Fruit fly (Drosophila melanogaster) S2 (cell line): ENCODE results near the gene CG7910.

ENCODE experiments used
- CG8478 ChIP-seq: fragments of >200 bp; optimal IDR thresholded peaks from 2 replicates; lab custom pipeline; 2018
- CTCF ChIP-seq, 2 experiments: fragments of >200 bp; optimal IDR thresholded peaks; 2 replicates each; lab custom pipeline; 2018

DNA sequence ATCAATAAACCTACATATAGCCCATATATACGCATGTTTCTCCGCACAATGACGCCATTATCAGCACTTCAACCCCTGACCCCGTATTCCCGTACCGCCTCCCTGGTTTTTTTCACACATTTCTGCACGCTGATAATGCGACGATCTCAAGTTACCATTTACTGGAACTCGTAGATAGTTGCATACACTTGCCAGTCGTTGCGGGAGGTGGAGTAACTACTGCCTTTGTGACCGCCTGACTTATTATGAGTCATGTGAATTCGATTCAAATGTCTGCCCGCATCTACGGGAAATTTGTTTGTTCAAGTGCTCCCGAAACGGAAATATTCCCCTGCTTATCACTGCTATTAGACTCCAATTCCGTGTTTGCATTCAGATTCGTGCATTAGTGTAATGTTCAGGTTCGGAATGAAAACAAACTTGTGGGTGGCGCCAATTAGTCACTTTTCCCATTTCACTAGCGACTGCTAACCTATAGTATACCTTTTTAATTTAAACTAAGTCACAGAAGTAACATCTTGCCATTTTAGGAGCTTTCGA is 40.2 kb downstream of the CG7910 start:
- TF ChIP-seq CG8478 (no peak), CTCF (optimal IDR thresholded peaks at IDR 0.05; lab: Kevin White, UChicago) (no peak)
